Worm (Caenorhabditis elegans) whole organism, mixed stage, embryonic: Measurements from ENCODE around the gene Y45F10C.1.

ENCODE experiments used
- bed-3 ChIP-seq: fragments of 200-800 bp; sonication (Bioruptor generic); optimal IDR thresholded peaks from 3 replicates; lab custom pipeline; 2018; ENCODE audit warnings: mild to moderate bottlenecking, missing genetic modification characterization, moderate library complexity, missing compliant biosample characterization
- blmp-1 ChIP-seq: fragments of 150-350 bp; optimal IDR thresholded peaks from 2 replicates; lab custom pipeline; 2014; ENCODE audit warnings: missing biosample characterization, missing genetic modification characterization
- ceh-43 ChIP-seq: fragments of 200-800 bp; sonication (Bioruptor generic); optimal IDR thresholded peaks from 2 replicates; lab custom pipeline; 2018; ENCODE audit warnings: mild to moderate bottlenecking, missing genetic modification characterization, moderate library complexity, missing compliant biosample characterization
- ceh-83 ChIP-seq: fragments of 200-800 bp; sonication (Bioruptor generic); optimal IDR thresholded peaks from 2 replicates; lab custom pipeline; 2018; ENCODE audit warnings: mild to moderate bottlenecking, missing genetic modification characterization, missing compliant biosample characterization
- ces-1 ChIP-seq: fragments of 150-350 bp; optimal IDR thresholded peaks from 2 replicates; lab custom pipeline; 2014; ENCODE audit warnings: missing biosample characterization, missing genetic modification reagents, missing genetic modification characterization
- drap-1 ChIP-seq: fragments of 200-800 bp; sonication (Bioruptor generic); optimal IDR thresholded peaks from 3 replicates; lab custom pipeline; 2018; ENCODE audit warnings: mild to moderate bottlenecking, missing genetic modification characterization, missing compliant biosample characterization
- elt-1 ChIP-seq: sonication (generic microtip); optimal IDR thresholded peaks from 2 replicates; lab custom pipeline; 2017; ENCODE audit warnings: missing genetic modification characterization, mild to moderate bottlenecking, missing compliant biosample characterization, antibody characterized with exemption, moderate library complexity, borderline replicate concordance; ENCODE audit not compliant: insufficient read depth
- elt-3 ChIP-seq: fragments of 150-350 bp; optimal IDR thresholded peaks from 2 replicates; lab custom pipeline; 2014; ENCODE audit warnings: missing biosample characterization, missing genetic modification characterization
- flh-1 ChIP-seq: fragments of 200-800 bp; sonication (Bioruptor generic); optimal IDR thresholded peaks from 2 replicates; lab custom pipeline; 2018; ENCODE audit warnings: mild to moderate bottlenecking, missing genetic modification characterization, moderate library complexity, missing compliant biosample characterization
- ham-2 ChIP-seq: fragments of 200-800 bp; sonication (Bioruptor generic); optimal IDR thresholded peaks from 2 replicates; lab custom pipeline; 2018; ENCODE audit warnings: mild to moderate bottlenecking, missing genetic modification characterization, missing compliant biosample characterization
- hlh-1 ChIP-seq: fragments of 150-350 bp; optimal IDR thresholded peaks from 2 replicates; lab custom pipeline; 2014; ENCODE audit warnings: missing biosample characterization, missing genetic modification reagents, missing genetic modification characterization
- lin-13 ChIP-seq: fragments of 150-350 bp; optimal IDR thresholded peaks from 2 replicates; lab custom pipeline; 2014; ENCODE audit warnings: missing biosample characterization, missing genetic modification characterization
- lin-32 ChIP-seq: fragments of 200-800 bp; sonication (Bioruptor generic); optimal IDR thresholded peaks from 2 replicates; lab custom pipeline; 2018; ENCODE audit warnings: mild to moderate bottlenecking, missing genetic modification characterization, missing compliant biosample characterization
- lsy-2 ChIP-seq: fragments of 150-350 bp; optimal IDR thresholded peaks from 2 replicates; lab custom pipeline; 2014; ENCODE audit warnings: missing biosample characterization, missing genetic modification characterization
- mab-5 ChIP-seq: fragments of 150-350 bp; optimal IDR thresholded peaks from 2 replicates; lab custom pipeline; 2014; ENCODE audit warnings: missing biosample characterization, missing genetic modification characterization
- mep-1 ChIP-seq: fragments of 150-350 bp; optimal IDR thresholded peaks from 2 replicates; lab custom pipeline; 2017; ENCODE audit warnings: missing biosample characterization, missing genetic modification reagents, missing genetic modification characterization, inconsistent platforms
- mls-2 ChIP-seq: sonication (generic microtip); optimal IDR thresholded peaks from 2 replicates; lab custom pipeline; 2016; ENCODE audit warnings: mild to moderate bottlenecking, missing genetic modification characterization, moderate library complexity, missing compliant biosample characterization
- nhr-12 ChIP-seq: fragments of 150-350 bp; optimal IDR thresholded peaks from 2 replicates; lab custom pipeline; 2014; ENCODE audit warnings: missing biosample characterization, missing genetic modification characterization
- nhr-2 ChIP-seq: fragments of 150-350 bp; optimal IDR thresholded peaks from 2 replicates; lab custom pipeline; 2014; ENCODE audit warnings: missing biosample characterization, missing genetic modification characterization
- nhr-237 ChIP-seq: fragments of 150-350 bp; optimal IDR thresholded peaks from 2 replicates; lab custom pipeline; 2014; ENCODE audit warnings: missing biosample characterization, missing genetic modification characterization
- nhr-76 ChIP-seq: sonication (generic microtip); optimal IDR thresholded peaks from 2 replicates; lab custom pipeline; 2017; ENCODE audit warnings: missing biosample characterization, missing genetic modification characterization
- pha-4 ChIP-seq: fragments of 150-350 bp; optimal IDR thresholded peaks from 2 replicates; lab custom pipeline; 2018; ENCODE audit warnings: missing biosample characterization, missing genetic modification reagents, missing genetic modification characterization
- sem-2 ChIP-seq: fragments of 200-800 bp; sonication (Bioruptor generic); optimal IDR thresholded peaks from 2 replicates; lab custom pipeline; 2018; ENCODE audit warnings: mild to moderate bottlenecking, missing genetic modification characterization, missing compliant biosample characterization
- snpc-4 ChIP-seq: fragments of 150-350 bp; optimal IDR thresholded peaks from 2 replicates; lab custom pipeline; 2014; ENCODE audit warnings: missing biosample characterization, missing genetic modification characterization
- sptf-1 ChIP-seq: sonication (generic microtip); optimal IDR thresholded peaks from 2 replicates; lab custom pipeline; 2017; ENCODE audit warnings: mild to moderate bottlenecking, missing genetic modification characterization, moderate library complexity, missing compliant biosample characterization
- tbx-8 ChIP-seq: fragments of 200-800 bp; sonication (Bioruptor generic); optimal IDR thresholded peaks from 2 replicates; lab custom pipeline; 2018; ENCODE audit warnings: mild to moderate bottlenecking, missing genetic modification characterization, moderate library complexity, missing compliant biosample characterization
- unc-120 ChIP-seq: sonication (generic microtip); optimal IDR thresholded peaks from 2 replicates; lab custom pipeline; 2017; ENCODE audit warnings: missing genetic modification characterization, missing compliant biosample characterization; ENCODE audit not compliant: poor library complexity, severe bottlenecking
- unc-39 ChIP-seq: fragments of 150-350 bp; optimal IDR thresholded peaks from 2 replicates; lab custom pipeline; 2014; ENCODE audit warnings: missing biosample characterization, missing genetic modification characterization
- zip-8 ChIP-seq: fragments of 150-350 bp; optimal IDR thresholded peaks from 2 replicates; lab custom pipeline; 2014; ENCODE audit warnings: missing biosample characterization, missing genetic modification characterization
- ztf-11 ChIP-seq: fragments of 150-350 bp; optimal IDR thresholded peaks from 2 replicates; lab custom pipeline; 2014; ENCODE audit warnings: missing biosample characterization, missing genetic modification characterization

Gene Y45F10C.1

ce11 chrIV:13679495-13679894, 20.1 kb upstream of the Y45F10C.1 start:
- TF ChIP-seq blmp-1 (tag; lab: Kevin White, UChicago) (no peak), bed-3 (GFP tag; lab: Kevin White, UChicago) (no peak), mab-5 (no peak), sptf-1 (tag; lab: Kevin White, UChicago) (no peak), snpc-4 (tag; lab: Kevin White, UChicago) (no peak), pha-4 (tag; lab: Kevin White, UChicago) (no peak), unc-120 (tag; lab: Kevin White, UChicago) (no peak)

ce11 chrIV:13678649-13679048, 19.3 kb upstream of the Y45F10C.1 start, which contains the start of gene srlf-26:
TSS of gene srlf-26 (plus strand) at chrIV:13678949.
- TF ChIP-seq lin-32 = no peak
- no peak for TF ChIP-seq drap-1 (GFP tag; lab: Kevin White, UChicago)
- no peak for TF ChIP-seq mab-5

ce11 chrIV:13673504-13673903, 14.2 kb upstream of the Y45F10C.1 start, which contains the start of gene oac-48:
TSS of gene oac-48 (plus strand) at chrIV:13673804.
- TF ChIP-seq nhr-237 (tag; lab: Kevin White, UChicago) (no peak), sptf-1 (tag; lab: Kevin White, UChicago) (no peak), ceh-83 (GFP tag; lab: Kevin White, UChicago) (no peak), lin-32 (no peak), nhr-76 (tag; lab: Kevin White, UChicago) (no peak), sem-2 (GFP tag; lab: Kevin White, UChicago) (no peak), tbx-8 (GFP tag; lab: Kevin White, UChicago) (no peak), pha-4 (tag; lab: Kevin White, UChicago) (no peak), ces-1 (GFP tag; lab: Kevin White, UChicago) (no peak), elt-3 (tag; lab: Kevin White, UChicago) (no peak), ham-2 (no peak)

ce11 chrIV:13667975-13668374, 8.6 kb upstream of the Y45F10C.1 start:
- peak; percentile 61 for TF ChIP-seq ceh-83 (GFP tag; lab: Kevin White, UChicago)
- TF ChIP-seq, all 35 proteins: peak for 1; not testable (repeated sequence) for 34

- no peak for TF ChIP-seq flh-1 (GFP tag; lab: Kevin White, UChicago)
- TF ChIP-seq drap-1 (GFP tag; lab: Kevin White, UChicago) = no peak
- no peak for TF ChIP-seq zip-8
- TF ChIP-seq lin-13 (tag; lab: Kevin White, UChicago) = no peak
- no peak for TF ChIP-seq elt-1 (tag; lab: Kevin White, UChicago)
- no peak for TF ChIP-seq sptf-1 (tag; lab: Kevin White, UChicago)
- TF ChIP-seq unc-39 (tag; lab: Kevin White, UChicago) = no peak
- no peak for TF ChIP-seq bed-3 (GFP tag; lab: Kevin White, UChicago)
- no peak for TF ChIP-seq ztf-11
- TF ChIP-seq nhr-12 (tag; lab: Kevin White, UChicago) = no peak
- TF ChIP-seq ham-2 = no peak
- no peak for TF ChIP-seq ceh-43 (GFP tag; lab: Kevin White, UChicago)
- TF ChIP-seq blmp-1 (tag; lab: Kevin White, UChicago) = no peak
- TF ChIP-seq nhr-2 (tag; lab: Kevin White, UChicago) = no peak
These were observed 7.6 kb upstream of the Y45F10C.1 start, which contains the start of gene fbxa-215 for ce11 chrIV:13666849-13667430. TSS of gene fbxa-215 (minus strand) at chrIV:13666909.

- TF ChIP-seq unc-120 (tag; lab: Kevin White, UChicago) = no peak
- TF ChIP-seq ceh-83 (GFP tag; lab: Kevin White, UChicago) = no peak
- TF ChIP-seq elt-3 (tag; lab: Kevin White, UChicago) = no peak
- TF ChIP-seq lin-13 (tag; lab: Kevin White, UChicago) = no peak
- no peak for TF ChIP-seq sptf-1 (tag; lab: Kevin White, UChicago)
- TF ChIP-seq bed-3 (GFP tag; lab: Kevin White, UChicago) = no peak
- TF ChIP-seq blmp-1 (tag; lab: Kevin White, UChicago) = no peak
- no peak for TF ChIP-seq ces-1 (GFP tag; lab: Kevin White, UChicago)
- TF ChIP-seq hlh-1 (tag; lab: Kevin White, UChicago) = no peak
- no peak for TF ChIP-seq elt-1 (tag; lab: Kevin White, UChicago)
- TF ChIP-seq ceh-43 (GFP tag; lab: Kevin White, UChicago) = no peak
- no peak for TF ChIP-seq ztf-11
- no peak for TF ChIP-seq sem-2 (GFP tag; lab: Kevin White, UChicago)
- TF ChIP-seq ham-2 = no peak
- TF ChIP-seq snpc-4 (tag; lab: Kevin White, UChicago) = no peak
- no peak for TF ChIP-seq zip-8
- TF ChIP-seq lsy-2 = no peak
- no peak for TF ChIP-seq mls-2 (tag; lab: Kevin White, UChicago)
- no peak for TF ChIP-seq mep-1 (tag; lab: Kevin White, UChicago)
These were observed 5.7 kb upstream of the Y45F10C.1 start for ce11 chrIV:13665073-13665472.
